Worm (Caenorhabditis elegans) whole organism, early embryonic: ENCODE measurements around the gene sri-32.

Experiments used
- B0310.2 ChIP-seq: sonication (generic microtip); optimal IDR thresholded peaks from 2 replicates; lab custom pipeline; 2016; ENCODE audit warnings: mild to moderate bottlenecking, missing genetic modification characterization, missing compliant biosample characterization
- F13C5.2 ChIP-seq: sonication (generic microtip); optimal IDR thresholded peaks from 2 replicates; lab custom pipeline; 2017; ENCODE audit warnings: mild to moderate bottlenecking, missing genetic modification characterization, inconsistent platforms, missing compliant biosample characterization
- aly-1 ChIP-seq: sonication (generic microtip); optimal IDR thresholded peaks from 2 replicates; lab custom pipeline; 2016; ENCODE audit warnings: missing genetic modification characterization, missing compliant biosample characterization
- ama-1 ChIP-seq: fragments of 150-350 bp; optimal IDR thresholded peaks from 2 replicates; lab custom pipeline; 2014
- ceh-36 ChIP-seq: sonication (generic microtip); optimal IDR thresholded peaks from 2 replicates; lab custom pipeline; 2016; ENCODE audit warnings: missing genetic modification characterization, inconsistent platforms, missing compliant biosample characterization
- ets-7 ChIP-seq: sonication (generic microtip); optimal IDR thresholded peaks from 2 replicates; lab custom pipeline; 2016; ENCODE audit warnings: missing genotype, missing genetic modification characterization, missing compliant biosample characterization
- flt-1 ChIP-seq: fragments of 200-800 bp; sonication (Bioruptor generic); IDR thresholded peaks from 2 replicates; pipeline ENCODE4 v1.3.6; 2022; ENCODE audit warnings: missing genetic modification characterization, missing compliant biosample characterization
- hmbx-1 ChIP-seq: sonication (generic microtip); optimal IDR thresholded peaks from 2 replicates; lab custom pipeline; 2016; ENCODE audit warnings: mild to moderate bottlenecking, missing genetic modification characterization, missing compliant biosample characterization
- pes-1 ChIP-seq: fragments of 200-800 bp; sonication (Bioruptor generic); IDR thresholded peaks from 2 replicates; pipeline ENCODE4 v1.3.6; 2022; ENCODE audit warnings: missing genetic modification reagents, missing genetic modification characterization, missing compliant biosample characterization
- scrt-1 ChIP-seq: fragments of 200-800 bp; sonication (Bioruptor generic); IDR thresholded peaks from 2 replicates; pipeline ENCODE4 v1.3.6; 2022; ENCODE audit warnings: missing genetic modification characterization, missing compliant biosample characterization
- sea-1 ChIP-seq: fragments of 200-800 bp; sonication (Bioruptor generic); conservative IDR thresholded peaks from 2 replicates; pipeline ENCODE4 v1.3.6; 2022; ENCODE audit warnings: missing genetic modification characterization, missing compliant biosample characterization
- tbx-37 ChIP-seq: fragments of 200-800 bp; sonication (Bioruptor generic); conservative IDR thresholded peaks from 2 replicates; pipeline ENCODE4 v1.3.6; 2022; ENCODE audit warnings: missing genetic modification reagents, missing genetic modification characterization, missing compliant biosample characterization
- tra-4 ChIP-seq: sonication (generic microtip); optimal IDR thresholded peaks from 2 replicates; lab custom pipeline; 2017; ENCODE audit warnings: missing genetic modification characterization, missing compliant biosample characterization

- no peak for TF ChIP-seq ets-7
- TF ChIP-seq sea-1 (GFP tag; lab: Robert Waterston, UW), result no peak
- no peak for TF ChIP-seq scrt-1 (GFP tag; lab: Robert Waterston, UW)
- no peak for TF ChIP-seq flt-1 (GFP tag; lab: Robert Waterston, UW)
- TF ChIP-seq tra-4, result no peak
- no peak for TF ChIP-seq ama-1
- no peak for TF ChIP-seq F13C5.2 (tag; lab: Kevin White, UChicago)
- TF ChIP-seq pes-1, result no peak
- no peak for TF ChIP-seq hmbx-1 (tag; lab: Kevin White, UChicago)
- TF ChIP-seq tbx-37 (GFP tag; lab: Robert Waterston, UW), result no peak
- TF ChIP-seq aly-1 (tag; lab: Kevin White, UChicago), result no peak
- no peak for TF ChIP-seq B0310.2 (tag; lab: Kevin White, UChicago)
- TF ChIP-seq ceh-36, result no peak
Observed at ce11 chrII:3117471-3117870, 36.8 kb downstream of the sri-32 start, which contains the start of gene T10D4.7.
